Worm (Caenorhabditis elegans) whole organism, L2 larva: ENCODE results near the gene F44F4.15.

ENCODE experiments used
- egl-27 ChIP-seq: sonication (generic microtip); optimal IDR thresholded peaks from 3 replicates; lab custom pipeline; 2017; ENCODE audit warnings: missing biosample characterization, missing genetic modification reagents, missing genetic modification characterization
- elt-3 ChIP-seq: sonication (generic microtip); optimal IDR thresholded peaks from 2 replicates; lab custom pipeline; 2017; ENCODE audit warnings: missing biosample characterization, missing genetic modification characterization
- nhr-10 ChIP-seq: sonication (generic microtip); optimal IDR thresholded peaks from 2 replicates; lab custom pipeline; 2017; ENCODE audit warnings: missing biosample characterization, missing genetic modification characterization
- unc-39 ChIP-seq: fragments of 150-350 bp; optimal IDR thresholded peaks from 2 replicates; lab custom pipeline; 2014; ENCODE audit warnings: missing biosample characterization, missing genetic modification characterization

ce11 chrII:10895959-10896358 lies 18.5 kb upstream of the F44F4.15 start:
- no peak for TF ChIP-seq nhr-10 (tag; lab: Kevin White, UChicago)
- TF ChIP-seq unc-39: no peak
- no peak for TF ChIP-seq elt-3
- no peak for TF ChIP-seq egl-27 (tag; lab: Kevin White, UChicago)
